Worm (Caenorhabditis elegans) whole organism, L1 larva: Measurements from ENCODE around the gene K07H8.8.

Source experiments
- ces-1 ChIP-seq: fragments of 150-350 bp; optimal IDR thresholded peaks from 2 replicates; lab custom pipeline; 2014; ENCODE audit warnings: missing biosample characterization, missing genetic modification reagents, missing genetic modification characterization
- fkh-4 ChIP-seq: sonication (generic microtip); optimal IDR thresholded peaks from 2 replicates; lab custom pipeline; 2016; ENCODE audit warnings: missing compliant biosample characterization, missing genetic modification characterization, borderline replicate concordance
- lir-3 ChIP-seq: sonication (generic microtip); optimal IDR thresholded peaks from 2 replicates; lab custom pipeline; 2016; ENCODE audit warnings: mild to moderate bottlenecking, missing genetic modification characterization, moderate library complexity, missing compliant biosample characterization; ENCODE audit not compliant: poor library complexity
- mdl-1 ChIP-seq, 2 experiments: fragments of 150-350 bp; optimal IDR thresholded peaks; 2 replicates each; lab custom pipeline; 2014 to 2017; ENCODE audit warnings: missing biosample characterization in 2 of 2, missing genetic modification characterization in 2 of 2, inconsistent platforms in 1 of 2
- zag-1 ChIP-seq: fragments of 150-350 bp; optimal IDR thresholded peaks from 2 replicates; lab custom pipeline; 2014; ENCODE audit warnings: missing biosample characterization, missing genetic modification characterization

- TF ChIP-seq fkh-4 (tag; lab: Kevin White, UChicago): no peak
- TF ChIP-seq mdl-1 (tag; optimal IDR thresholded peaks at IDR 0.05; lab: Kevin White, UChicago): peak in 1 of 2 experiments; percentile 91
- peak; percentile 36 for TF ChIP-seq lir-3 (tag; lab: Kevin White, UChicago)
- no peak for TF ChIP-seq ces-1 (GFP tag; lab: Kevin White, UChicago)
- TF ChIP-seq zag-1 (tag; lab: Kevin White, UChicago): no peak
Observed at ce11 chrIV:8252856-8253255, 15.4 kb downstream of the K07H8.8 start.
